Fruit fly (Drosophila melanogaster): Measurements from ENCODE around the gene Adss.

Gene Adss

dm6 chr3R:20821815-20822375 lies 8.5 kb downstream of the Adss start, which contains the start of the genes CG17271 and RpS20 (continued):
- peak; percentile 92 for TF ChIP-seq Lhr (GFP tag; optimal IDR thresholded peaks at IDR 0.05)
- no peak for TF ChIP-seq mld (GFP tag; IDR thresholded peaks at IDR 0.05; ENCODE audit: partially characterized antibody)
- TF ChIP-seq Ada2b (GFP tag; IDR thresholded peaks at IDR 0.05) = peak; percentile 83
- peak; percentile 95 for TF ChIP-seq HLH54F (GFP tag; optimal IDR thresholded peaks at IDR 0.05)
- TF ChIP-seq Usf (GFP tag; optimal IDR thresholded peaks at IDR 0.05) = peak; percentile 71
- TF ChIP-seq HmgD (GFP tag; optimal IDR thresholded peaks at IDR 0.05) = peak; percentile 96
- TF ChIP-seq esg (GFP tag; conservative IDR thresholded peaks at IDR 0.05) = peak; percentile 90
- TF ChIP-seq CG13775 (GFP tag; optimal IDR thresholded peaks at IDR 0.05) = peak; percentile 94
- TF ChIP-seq CG1233 (GFP tag; optimal IDR thresholded peaks at IDR 0.05) = peak; percentile 85
- peak; percentile 85 for TF ChIP-seq CG14050 (GFP tag; IDR thresholded peaks at IDR 0.05)
- TF ChIP-seq CG8290 (GFP tag; optimal IDR thresholded peaks at IDR 0.05) = peak; percentile 93
- TF ChIP-seq CG8290 (tag; optimal IDR thresholded peaks at IDR 0.05) = peak; percentile 71 to 75
- peak; percentile 95 for TF ChIP-seq CG9876 (GFP tag; optimal IDR thresholded peaks at IDR 0.05)
- TF ChIP-seq Hmx (GFP tag; optimal IDR thresholded peaks at IDR 0.05) = peak; percentile 75
- peak; percentile 43; the same call in 1 of the 2 replicates for TF ChIP-seq Nf-YA (GFP tag; IDR thresholded peaks at IDR 0.05)
- peak; percentile 96 for TF ChIP-seq pum (GFP tag; optimal IDR thresholded peaks at IDR 0.05)
- peak; percentile 95 to 97 for TF ChIP-seq dpn (GFP tag; optimal IDR thresholded peaks at IDR 0.05)
- TF ChIP-seq bcd (GFP tag; optimal IDR thresholded peaks at IDR 0.05) = peak; percentile 90
- peak; percentile 67; the same call in 1 of the 3 replicates for TF ChIP-seq C15 (GFP tag; IDR thresholded peaks at IDR 0.05)
- peak; percentile 99 for TF ChIP-seq Ets65A (GFP tag)
- 0 out of 2 replicates have a peak, but pooled peaks have one; percentile 16 for TF ChIP-seq unc-4 (GFP tag; IDR thresholded peaks at IDR 0.05; ENCODE audit: partially characterized antibody)
- TF ChIP-seq CG7271 (tag; optimal IDR thresholded peaks at IDR 0.05) = peak; percentile 59
- TF ChIP-seq HLH4C (GFP tag; IDR thresholded peaks at IDR 0.05; ENCODE audit: partially characterized antibody) = no peak
- peak; percentile 96 for TF ChIP-seq NC2β (GFP tag; optimal IDR thresholded peaks at IDR 0.05)
- peak; percentile 67; the same call in 1 of the 2 replicates for TF ChIP-seq gt (GFP tag; IDR thresholded peaks at IDR 0.05)
- peak; percentile 88 for TF ChIP-seq Atf6 (GFP tag; IDR thresholded peaks at IDR 0.05)
- TF ChIP-seq CG11723 (GFP tag; optimal IDR thresholded peaks at IDR 0.05) = peak; percentile 68
- TF ChIP-seq CG2202 (tag; optimal IDR thresholded peaks at IDR 0.05) = peak; percentile 79
- peak; percentile 44 for TF ChIP-seq Dp (GFP tag; optimal IDR thresholded peaks at IDR 0.05)
- peak; percentile 89 for TF ChIP-seq CG2678 (tag; optimal IDR thresholded peaks at IDR 0.05)
- TF ChIP-seq NK7.1 (GFP tag; optimal IDR thresholded peaks at IDR 0.05) = peak; percentile 88
- peak; percentile 69 for TF ChIP-seq CG12219 (GFP tag; optimal IDR thresholded peaks at IDR 0.05)
- peak; percentile 92 for TF ChIP-seq Xrp1 (GFP tag; IDR thresholded peaks at IDR 0.05)
- TF ChIP-seq row (GFP tag; IDR thresholded peaks at IDR 0.05) = peak; percentile 96
- TF ChIP-seq ara (GFP tag; IDR thresholded peaks at IDR 0.05) = peak; percentile 84
- TF ChIP-seq ewg (GFP tag; optimal IDR thresholded peaks at IDR 0.05) = peak; percentile 89
- TF ChIP-seq Dek (tag; optimal IDR thresholded peaks at IDR 0.05) = peak; percentile 84
- peak; percentile 76 for TF ChIP-seq CG1529 (GFP tag; optimal IDR thresholded peaks at IDR 0.05)
- TF ChIP-seq CG13296 (GFP tag; optimal IDR thresholded peaks at IDR 0.05) = peak; percentile 80
- peak; percentile 75 for TF ChIP-seq CG3407 (GFP tag; optimal IDR thresholded peaks at IDR 0.05)
- TF ChIP-seq pnt (GFP tag; optimal IDR thresholded peaks at IDR 0.05) = peak; percentile 94
- peak; percentile 83 for TF ChIP-seq btn (GFP tag; optimal IDR thresholded peaks at IDR 0.05)
- TF ChIP-seq croc (GFP tag; conservative IDR thresholded peaks at IDR 0.05) = peak; percentile 71
- peak; percentile 87 for TF ChIP-seq CG32772 (GFP tag; IDR thresholded peaks at IDR 0.05)
- TF ChIP-seq tio (GFP tag; optimal IDR thresholded peaks at IDR 0.05) = peak; percentile 86
- TF ChIP-seq ftz-f1 (GFP tag; optimal IDR thresholded peaks at IDR 0.05) = peak; percentile 78
- TF ChIP-seq CG12391 (tag; optimal IDR thresholded peaks at IDR 0.05) = peak; percentile 95
- no peak for TF ChIP-seq corto (GFP tag; optimal IDR thresholded peaks at IDR 0.05)
- TF ChIP-seq chm (GFP tag; IDR thresholded peaks at IDR 0.05) = peak; percentile 83
- peak; percentile 67 for TF ChIP-seq CG15011 (GFP tag; optimal IDR thresholded peaks at IDR 0.05)
- TF ChIP-seq insv (GFP tag; optimal IDR thresholded peaks at IDR 0.05) = peak in 1 of 2 experiments; percentile 73
